Worm (Caenorhabditis elegans) whole organism, L3 larva: ENCODE data around the gene srx-42.

Experiments
- R02D3.7 ChIP-seq: fragments of 150-350 bp; optimal IDR thresholded peaks from 2 replicates; lab custom pipeline; 2014; ENCODE audit warnings: missing biosample characterization, missing genetic modification characterization
- ZK546.5 ChIP-seq: sonication (generic microtip); optimal IDR thresholded peaks from 2 replicates; lab custom pipeline; 2017; ENCODE audit warnings: missing biosample characterization, missing genetic modification characterization
- aly-2 ChIP-seq: fragments of 150-350 bp; optimal IDR thresholded peaks from 2 replicates; lab custom pipeline; 2014; ENCODE audit warnings: missing biosample characterization, missing genetic modification characterization
- ama-1 ChIP-seq: fragments of 150-350 bp; optimal IDR thresholded peaks from 2 replicates; lab custom pipeline; 2018
- ceh-16 ChIP-seq: sonication (generic microtip); optimal IDR thresholded peaks from 2 replicates; lab custom pipeline; 2017; ENCODE audit warnings: missing biosample characterization, missing genetic modification characterization
- ceh-28 ChIP-seq: fragments of 150-350 bp; optimal IDR thresholded peaks from 2 replicates; lab custom pipeline; 2014; ENCODE audit warnings: missing biosample characterization, missing genetic modification reagents, missing genetic modification characterization
- ceh-82 ChIP-seq: fragments of 150-350 bp; optimal IDR thresholded peaks from 2 replicates; lab custom pipeline; 2014; ENCODE audit warnings: missing biosample characterization, missing genetic modification characterization
- ceh-9 ChIP-seq: sonication (generic microtip); optimal IDR thresholded peaks from 2 replicates; lab custom pipeline; 2018; ENCODE audit warnings: missing biosample characterization, missing genetic modification characterization
- egl-5 ChIP-seq: fragments of 150-350 bp; optimal IDR thresholded peaks from 2 replicates; lab custom pipeline; 2017; ENCODE audit warnings: missing biosample characterization, missing genetic modification reagents, missing genetic modification characterization, inconsistent platforms
- elt-1 ChIP-seq: fragments of 150-350 bp; optimal IDR thresholded peaks from 2 replicates; lab custom pipeline; 2014; ENCODE audit warnings: missing biosample characterization, missing genetic modification characterization
- eor-1 ChIP-seq, 2 experiments: fragments of 150-350 bp; optimal IDR thresholded peaks; 2 replicates each; lab custom pipeline; 2014 to 2018; ENCODE audit warnings: missing biosample characterization in 2 of 2, missing genetic modification characterization in 2 of 2
- fkh-10 ChIP-seq: sonication (generic microtip); optimal IDR thresholded peaks from 2 replicates; lab custom pipeline; 2017; ENCODE audit warnings: missing biosample characterization, missing genetic modification reagents, missing genetic modification characterization
- jun-1 ChIP-seq: fragments of 150-350 bp; optimal IDR thresholded peaks from 2 replicates; lab custom pipeline; 2014; ENCODE audit warnings: missing biosample characterization, missing genetic modification reagents, missing genetic modification characterization
- lin-15B ChIP-seq: fragments of 150-350 bp; optimal IDR thresholded peaks from 2 replicates; lab custom pipeline; 2014; ENCODE audit warnings: missing biosample characterization, missing genetic modification characterization
- lin-39 ChIP-seq: fragments of 150-350 bp; optimal IDR thresholded peaks from 2 replicates; lab custom pipeline; 2018; ENCODE audit warnings: missing biosample characterization, missing genetic modification reagents, missing genetic modification characterization
- nfya-1 ChIP-seq: sonication (generic microtip); optimal IDR thresholded peaks from 2 replicates; lab custom pipeline; 2017; ENCODE audit warnings: missing genetic modification characterization, mild to moderate bottlenecking, missing compliant biosample characterization, antibody characterized with exemption, moderate library complexity; ENCODE audit not compliant: insufficient read depth
- nhr-11 ChIP-seq: fragments of 150-350 bp; optimal IDR thresholded peaks from 2 replicates; lab custom pipeline; 2014; ENCODE audit warnings: missing biosample characterization, missing genetic modification characterization
- nhr-12 ChIP-seq: fragments of 150-350 bp; optimal IDR thresholded peaks from 2 replicates; lab custom pipeline; 2014; ENCODE audit warnings: missing biosample characterization, missing genetic modification characterization
- nhr-23 ChIP-seq: fragments of 150-350 bp; optimal IDR thresholded peaks from 2 replicates; lab custom pipeline; 2014; ENCODE audit warnings: missing biosample characterization, missing genetic modification reagents, missing genetic modification characterization
- nhr-237 ChIP-seq: fragments of 150-350 bp; optimal IDR thresholded peaks from 2 replicates; lab custom pipeline; 2014; ENCODE audit warnings: missing biosample characterization, missing genetic modification characterization
- nhr-25 ChIP-seq: sonication (generic microtip); optimal IDR thresholded peaks from 2 replicates; lab custom pipeline; 2017; ENCODE audit warnings: missing biosample characterization, missing genetic modification characterization
- nhr-28 ChIP-seq: fragments of 150-350 bp; optimal IDR thresholded peaks from 2 replicates; lab custom pipeline; 2014; ENCODE audit warnings: missing biosample characterization, missing genetic modification characterization
- nhr-43 ChIP-seq: sonication (generic microtip); optimal IDR thresholded peaks from 2 replicates; lab custom pipeline; 2016; ENCODE audit warnings: mild to moderate bottlenecking, missing genetic modification characterization, missing compliant biosample characterization; ENCODE audit not compliant: poor library complexity, severe bottlenecking
- nhr-67 ChIP-seq: fragments of 150-350 bp; optimal IDR thresholded peaks from 2 replicates; lab custom pipeline; 2014; ENCODE audit warnings: missing biosample characterization, missing genetic modification characterization
- nhr-76 ChIP-seq: fragments of 150-350 bp; sonication (generic microtip); optimal IDR thresholded peaks from 5 replicates; lab custom pipeline; 2014; ENCODE audit warnings: missing biosample characterization, missing genetic modification characterization
- nhr-77 ChIP-seq: fragments of 150-350 bp; optimal IDR thresholded peaks from 2 replicates; lab custom pipeline; 2014; ENCODE audit warnings: missing biosample characterization, missing genetic modification characterization
- pha-4 ChIP-seq: fragments of 150-350 bp; optimal IDR thresholded peaks from 2 replicates; lab custom pipeline; 2014; ENCODE audit warnings: missing biosample characterization, missing genetic modification reagents, missing genetic modification characterization
- pqm-1 ChIP-seq: fragments of 150-350 bp; optimal IDR thresholded peaks from 2 replicates; lab custom pipeline; 2017; ENCODE audit warnings: missing biosample characterization, missing genetic modification characterization, inconsistent platforms
- sea-2 ChIP-seq: fragments of 150-350 bp; sonication (generic microtip); optimal IDR thresholded peaks from 4 replicates; lab custom pipeline; 2014; ENCODE audit warnings: missing biosample characterization, missing genetic modification reagents, missing genetic modification characterization
- skn-1 ChIP-seq: fragments of 150-350 bp; optimal IDR thresholded peaks from 2 replicates; lab custom pipeline; 2014; ENCODE audit warnings: missing biosample characterization, missing genetic modification characterization
- snpc-4 ChIP-seq: fragments of 150-350 bp; optimal IDR thresholded peaks from 2 replicates; lab custom pipeline; 2014; ENCODE audit warnings: missing biosample characterization, missing genetic modification characterization
- unc-39 ChIP-seq: sonication (generic microtip); optimal IDR thresholded peaks from 4 replicates; lab custom pipeline; 2017; ENCODE audit warnings: missing biosample characterization, missing genetic modification characterization
- unc-62 ChIP-seq: fragments of 150-350 bp; sonication (generic microtip); optimal IDR thresholded peaks from 4 replicates; lab custom pipeline; 2014; ENCODE audit warnings: missing biosample characterization, missing genetic modification reagents, missing genetic modification characterization
- zag-1 ChIP-seq: fragments of 150-350 bp; optimal IDR thresholded peaks from 2 replicates; lab custom pipeline; 2014; ENCODE audit warnings: missing biosample characterization, missing genetic modification characterization
- ztf-4 ChIP-seq: fragments of 150-350 bp; optimal IDR thresholded peaks from 2 replicates; lab custom pipeline; 2014; ENCODE audit warnings: missing biosample characterization, missing genetic modification characterization

Gene srx-42

ce11 chrV:13915390-13915789 is 5.4 kb upstream of the srx-42 start, which contains the start of gene gcy-32:
TSS of gene gcy-32 (minus strand) at chrV:13915490.
- TF ChIP-seq nhr-28 (tag; lab: Kevin White, UChicago) (no peak), ama-1 (lab: Kevin White, UChicago) (no peak), ceh-9 (no peak), nhr-77 (tag; lab: Kevin White, UChicago) (no peak), ceh-16 (tag; lab: Kevin White, UChicago) (no peak), nhr-67 (tag; lab: Kevin White, UChicago) (no peak), ceh-82 (tag; lab: Kevin White, UChicago) (no peak), nhr-11 (tag; lab: Kevin White, UChicago) (no peak), nhr-237 (no peak), skn-1 (tag; lab: Kevin White, UChicago) (no peak), unc-62 (GFP tag; lab: Kevin White, UChicago) (no peak), lin-39 (tag; lab: Kevin White, UChicago) (no peak), ZK546.5 (no peak), nhr-25 (tag; lab: Kevin White, UChicago) (no peak), nfya-1 (tag; lab: Kevin White, UChicago) (no peak), aly-2 (tag; lab: Kevin White, UChicago) (no peak), snpc-4 (no peak)

- TF ChIP-seq sea-2 (GFP tag; lab: Kevin White, UChicago): no peak
- TF ChIP-seq unc-62 (GFP tag; lab: Kevin White, UChicago): no peak
- no peak for TF ChIP-seq ceh-16 (tag; lab: Kevin White, UChicago)
- TF ChIP-seq skn-1 (tag; lab: Kevin White, UChicago): no peak
- no peak for TF ChIP-seq nhr-11 (tag; lab: Kevin White, UChicago)
- TF ChIP-seq nhr-23 (tag; lab: Kevin White, UChicago): no peak
- no peak for TF ChIP-seq nhr-43
- no peak for TF ChIP-seq nhr-77 (tag; lab: Kevin White, UChicago)
- no peak for TF ChIP-seq aly-2 (tag; lab: Kevin White, UChicago)
- no peak for TF ChIP-seq nhr-12 (tag; lab: Kevin White, UChicago)
- TF ChIP-seq egl-5: no peak
- TF ChIP-seq ceh-82 (tag; lab: Kevin White, UChicago): no peak
- TF ChIP-seq pqm-1 (tag; lab: Kevin White, UChicago): no peak
- no peak for TF ChIP-seq nhr-25 (tag; lab: Kevin White, UChicago)
- TF ChIP-seq ceh-28 (tag; lab: Kevin White, UChicago): no peak
- TF ChIP-seq eor-1 (tag; optimal IDR thresholded peaks at IDR 0.05; lab: Kevin White, UChicago): no peak
- TF ChIP-seq zag-1 (tag; lab: Kevin White, UChicago): no peak
- TF ChIP-seq fkh-10: no peak
- no peak for TF ChIP-seq R02D3.7 (tag; lab: Kevin White, UChicago)
- TF ChIP-seq, all 47 proteins: peak for 0
Measured at ce11 chrV:13916196-13916595, 4.6 kb upstream of the srx-42 start, which contains the start of gene str-252. TSS of gene str-252 (plus strand) at chrV:13916496.

ce11 chrV:13918341-13918740 is 2.5 kb upstream of the srx-42 start, which contains the start of gene str-250:
TSS of gene str-250 (plus strand) at chrV:13918641.
- TF ChIP-seq nhr-67 (tag; lab: Kevin White, UChicago) (no peak), pqm-1 (tag; lab: Kevin White, UChicago) (no peak), pha-4 (tag; lab: Kevin White, UChicago) (no peak), skn-1 (tag; lab: Kevin White, UChicago) (no peak), lin-15B (tag; lab: Kevin White, UChicago) (no peak), jun-1 (no peak)

- no peak for TF ChIP-seq nhr-76 (tag; lab: Kevin White, UChicago)
- no peak for TF ChIP-seq zag-1 (tag; lab: Kevin White, UChicago)
- no peak for TF ChIP-seq unc-39
- TF ChIP-seq ztf-4 (tag; lab: Kevin White, UChicago): no peak
- TF ChIP-seq ama-1 (lab: Kevin White, UChicago): no peak
- TF ChIP-seq nhr-12 (tag; lab: Kevin White, UChicago): no peak
- no peak for TF ChIP-seq lin-15B (tag; lab: Kevin White, UChicago)
- no peak for TF ChIP-seq lin-39 (tag; lab: Kevin White, UChicago)
- no peak for TF ChIP-seq fkh-10
- TF ChIP-seq elt-1 (tag; lab: Kevin White, UChicago): no peak
- TF ChIP-seq egl-5: no peak
- no peak for TF ChIP-seq pqm-1 (tag; lab: Kevin White, UChicago)
Measured at ce11 chrV:13923851-13924250, 3.0 kb downstream of the srx-42 start, which contains the start of gene srxa-11. TSS of gene srxa-11 (plus strand) at chrV:13924151.
